Worm (Caenorhabditis elegans): Measurements from ENCODE around the gene F27E5.5.

DNA sequence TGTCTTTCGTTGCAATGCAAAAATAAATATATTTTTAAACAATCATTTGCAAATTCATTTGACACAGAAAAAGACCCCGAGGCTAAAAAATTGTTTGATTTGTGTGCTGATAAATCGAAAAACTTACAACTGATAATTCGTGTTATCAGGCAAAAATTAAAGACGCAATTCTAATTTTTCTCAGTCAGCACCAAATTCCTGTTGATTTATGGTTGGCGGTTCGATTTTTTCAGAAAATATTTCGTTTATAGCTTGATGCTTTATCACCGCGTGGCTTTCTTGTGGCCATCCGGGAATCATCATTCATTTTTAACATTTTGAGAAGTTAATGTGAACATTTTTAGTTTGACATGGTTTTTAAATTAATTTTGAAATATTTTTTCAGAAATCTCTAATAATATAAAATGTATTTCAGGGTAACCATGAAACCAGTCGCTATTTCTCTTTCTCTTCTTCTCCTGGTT, 7.5 kb upstream of the F27E5.5 start, which contains the start of gene asah-2:
- TF ChIP-seq lin-15B (tag; optimal IDR thresholded peaks at IDR 0.05) (no peak), ceh-82 (tag; optimal IDR thresholded peaks at IDR 0.05) (no peak)

Measured in whole organism, L3 larva.